Worm (Caenorhabditis elegans): ENCODE results near the gene brc-2.

brc-2 gene

DNA sequence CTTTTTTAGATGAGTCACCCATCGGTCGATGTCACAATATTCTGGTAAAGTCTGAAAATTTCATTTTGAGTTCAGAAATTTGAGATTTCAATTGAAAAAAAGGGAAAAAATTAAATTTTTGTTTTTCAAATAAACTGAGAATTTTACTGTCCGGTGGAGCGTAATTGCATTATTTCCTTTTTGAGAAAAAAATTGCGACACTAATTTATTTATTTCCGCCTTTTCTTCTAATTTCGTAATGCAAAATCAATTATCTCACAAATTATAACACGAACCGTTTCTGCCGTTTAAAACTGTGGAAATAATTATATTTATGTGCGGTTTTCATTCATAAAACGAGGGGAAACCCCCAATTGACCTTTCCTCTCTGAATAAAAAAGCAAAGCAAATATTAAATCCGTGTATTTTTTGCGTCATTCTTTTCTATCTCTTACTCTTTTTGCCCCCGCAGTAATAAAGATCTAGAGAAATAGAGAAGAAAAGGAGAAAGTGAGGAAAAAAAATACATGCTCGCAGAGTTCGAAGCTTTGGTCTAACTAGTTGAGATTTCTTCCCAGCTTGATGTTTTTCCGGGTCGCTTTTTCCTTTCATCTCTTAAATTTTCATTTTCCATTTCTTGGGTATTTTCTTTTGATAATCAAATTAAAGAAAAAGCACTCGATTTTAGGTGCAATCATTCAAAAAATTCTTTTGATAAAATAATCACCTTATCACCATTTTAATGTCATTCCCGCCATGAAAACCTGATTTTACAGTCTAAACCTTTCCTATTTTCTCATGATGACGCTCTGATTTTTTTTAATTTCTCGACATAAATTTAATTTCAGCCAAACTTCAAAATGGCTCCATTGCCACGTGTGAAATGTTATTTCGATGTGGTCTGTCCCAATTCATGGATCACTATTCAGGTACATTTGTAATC lies at the start of gene brc-2, which contains the start of gene T07E3.3:
brc-2 (minus strand) TSS at position 51 of the 922 bp plus-strand sequence.
T07E3.3 (plus strand) TSS at position 822 of the 922 bp plus-strand sequence.
- no peak for TF ChIP-seq unc-62 (GFP tag; optimal IDR thresholded peaks at IDR 0.05)

DNA sequence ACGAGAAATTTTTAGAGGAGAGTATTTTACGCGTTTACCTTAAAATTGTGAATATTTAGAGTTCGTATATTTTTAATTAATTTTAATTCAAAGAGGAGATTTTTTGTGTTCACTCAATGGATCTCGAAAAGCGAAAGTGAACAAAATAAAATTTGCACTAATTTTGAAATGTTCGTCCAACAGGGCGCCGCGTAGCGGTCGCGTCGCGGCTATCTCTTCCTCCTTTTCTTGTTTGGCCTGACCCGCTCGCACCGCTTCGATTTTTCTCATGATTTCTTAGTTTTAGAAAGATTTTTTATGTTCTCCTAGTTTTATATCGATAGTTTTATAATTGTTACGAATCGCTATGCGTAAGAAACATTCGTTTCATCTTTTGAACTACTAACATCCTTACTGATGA lies 48.5 kb upstream of the brc-2 start:
- no peak for TF ChIP-seq unc-62 (GFP tag; optimal IDR thresholded peaks at IDR 0.05)

DNA sequence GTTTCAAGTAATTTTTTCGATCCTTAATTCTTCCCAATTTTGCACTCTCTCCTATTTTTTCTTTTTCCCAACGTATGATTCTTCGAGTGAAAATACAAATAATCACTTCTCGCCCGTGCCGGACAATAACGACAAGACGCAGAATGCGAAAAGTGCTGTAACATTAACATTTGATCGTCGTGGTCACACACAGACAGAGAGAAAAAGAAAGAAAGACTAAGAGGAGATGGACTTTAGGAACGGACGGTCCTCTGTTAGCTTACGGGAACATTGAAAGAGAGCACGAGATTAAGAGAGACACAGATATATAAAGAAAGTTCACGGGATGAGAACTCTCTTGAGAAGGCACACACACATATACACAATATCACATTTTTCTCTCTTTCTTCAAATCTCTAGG lies 45.0 kb upstream of the brc-2 start:
- TF ChIP-seq unc-62 (GFP tag; optimal IDR thresholded peaks at IDR 0.05), result no peak

DNA sequence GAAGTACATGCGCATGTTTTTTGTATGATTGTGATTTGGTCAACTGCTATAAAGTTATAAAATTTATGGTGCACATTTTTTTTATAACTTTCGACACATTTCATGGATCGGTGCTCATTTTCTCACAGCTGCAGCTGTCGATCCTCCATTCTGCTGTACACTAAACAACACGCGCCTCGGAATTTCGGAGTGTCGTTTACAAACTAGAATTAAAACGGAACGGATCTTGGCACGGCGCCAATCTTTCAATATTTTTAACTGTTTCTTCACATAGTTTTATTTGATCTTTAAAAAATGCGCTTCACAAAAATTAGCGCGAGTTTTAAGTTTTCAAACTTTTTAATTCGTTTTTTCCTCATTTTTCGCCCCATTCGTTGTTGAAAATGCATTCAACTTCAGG lies 43.5 kb upstream of the brc-2 start, which contains the start of gene let-711:
let-711 (plus strand) TSS at position 337 of the 400 bp plus-strand sequence.
- no peak for TF ChIP-seq unc-62 (GFP tag; optimal IDR thresholded peaks at IDR 0.05)

DNA sequence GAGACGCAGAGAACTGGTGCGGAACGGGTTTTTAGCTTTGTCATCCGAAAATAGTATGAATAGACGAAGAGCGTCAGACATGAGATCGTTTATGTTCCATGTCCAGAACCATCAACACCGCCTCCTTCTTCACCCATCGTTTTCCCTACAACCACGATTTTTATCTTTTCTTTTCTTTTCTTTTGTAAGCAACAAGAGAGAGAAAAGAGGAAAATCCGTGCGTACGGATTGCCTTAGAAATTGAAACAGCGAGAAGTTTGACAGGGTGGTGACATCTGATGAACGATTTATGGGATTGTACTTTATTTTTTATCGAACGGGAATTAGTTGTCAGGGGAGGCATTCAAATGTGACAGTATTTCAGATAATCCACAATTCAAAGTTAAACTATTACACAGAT lies 42.8 kb upstream of the brc-2 start, which contains the start of gene abu-13:
abu-13 (minus strand) TSS at position 152 of the 400 bp plus-strand sequence.
- TF ChIP-seq unc-62 (GFP tag; optimal IDR thresholded peaks at IDR 0.05), result no peak

DNA sequence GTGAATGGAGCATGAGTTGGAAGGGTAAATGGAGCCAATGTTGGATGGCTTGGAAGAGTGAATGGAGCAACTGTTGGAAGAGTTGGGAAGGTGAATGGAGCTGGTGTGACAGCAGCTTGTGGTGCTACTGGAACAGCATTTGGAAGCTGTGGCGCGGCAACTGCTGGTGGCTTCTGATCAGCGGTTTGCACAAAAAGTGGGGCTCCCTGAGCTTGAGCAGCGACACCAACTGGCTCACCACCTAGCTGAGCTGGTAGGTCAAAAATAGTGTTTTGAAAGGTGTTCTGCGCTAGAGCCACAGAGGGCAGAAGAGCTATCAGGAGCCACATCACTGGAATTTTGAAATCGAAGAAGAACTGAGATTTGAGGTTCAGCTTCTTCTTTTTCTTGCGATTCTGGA lies 42.4 kb upstream of the brc-2 start:
- TF ChIP-seq unc-62 (GFP tag; optimal IDR thresholded peaks at IDR 0.05), result no peak

DNA sequence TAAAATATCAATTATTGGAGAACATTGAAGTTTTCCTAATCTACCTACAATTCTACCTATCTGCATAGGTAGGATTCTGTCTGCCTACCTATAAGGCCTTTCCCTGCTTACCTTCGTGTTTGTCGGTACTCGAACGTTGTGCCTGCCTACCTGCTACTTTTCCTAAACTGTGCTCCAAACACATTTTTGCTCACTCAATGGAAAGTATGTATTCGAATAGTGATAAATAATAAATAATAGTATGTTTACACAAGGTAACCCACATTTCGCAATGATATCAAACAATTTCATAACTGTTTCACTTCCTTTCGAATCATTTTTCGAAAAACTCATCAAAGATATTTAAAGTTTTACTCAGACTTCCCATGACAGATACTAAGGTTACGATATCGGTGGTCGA lies 36.6 kb upstream of the brc-2 start, which contains the start of gene F57B9.3:
F57B9.3 (plus strand) TSS at position 301 of the 400 bp plus-strand sequence.
- TF ChIP-seq unc-62 (GFP tag; optimal IDR thresholded peaks at IDR 0.05), result no peak

DNA sequence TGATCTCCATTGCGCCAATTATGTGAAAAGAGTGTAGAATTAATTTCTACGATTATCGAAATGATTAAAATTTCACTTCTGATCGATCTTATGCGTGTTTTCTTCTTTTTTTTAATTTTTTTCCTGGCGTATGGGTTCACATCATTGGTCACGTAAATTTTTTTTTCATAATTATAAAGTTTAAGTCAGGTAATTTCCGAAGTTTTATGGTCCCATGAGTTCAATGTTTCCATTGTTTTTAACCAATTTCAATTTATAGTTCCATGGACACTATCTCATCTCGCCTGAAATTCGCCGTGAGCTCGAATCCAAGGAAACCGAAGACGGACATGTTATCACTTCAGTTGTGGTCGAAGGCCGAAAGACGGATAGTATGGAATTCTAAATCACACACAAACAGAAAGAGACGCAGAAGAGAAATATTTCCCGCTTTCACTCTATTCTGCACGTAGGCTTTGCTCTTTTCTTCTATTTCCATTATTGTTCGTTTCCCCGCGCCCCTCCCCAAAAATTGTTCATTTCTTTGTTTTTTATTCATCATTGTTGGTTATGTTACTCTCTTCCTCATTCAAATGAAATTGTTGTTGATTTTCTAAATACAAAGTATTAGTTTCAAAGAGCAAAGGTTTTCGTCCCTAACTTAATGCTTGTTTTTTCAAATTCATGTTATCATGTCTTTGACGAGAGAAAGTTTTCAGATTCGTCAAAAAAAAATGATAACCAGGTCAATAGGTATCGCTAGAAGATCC lies 32.5 kb upstream of the brc-2 start, which contains the start of the genes F57B9.8 and coq-2:
F57B9.8 (minus strand) TSS at position 51 of the 749 bp plus-strand sequence.
coq-2 (plus strand) TSS at position 699 of the 749 bp plus-strand sequence.
- no peak for TF ChIP-seq unc-62 (GFP tag; optimal IDR thresholded peaks at IDR 0.05)

DNA sequence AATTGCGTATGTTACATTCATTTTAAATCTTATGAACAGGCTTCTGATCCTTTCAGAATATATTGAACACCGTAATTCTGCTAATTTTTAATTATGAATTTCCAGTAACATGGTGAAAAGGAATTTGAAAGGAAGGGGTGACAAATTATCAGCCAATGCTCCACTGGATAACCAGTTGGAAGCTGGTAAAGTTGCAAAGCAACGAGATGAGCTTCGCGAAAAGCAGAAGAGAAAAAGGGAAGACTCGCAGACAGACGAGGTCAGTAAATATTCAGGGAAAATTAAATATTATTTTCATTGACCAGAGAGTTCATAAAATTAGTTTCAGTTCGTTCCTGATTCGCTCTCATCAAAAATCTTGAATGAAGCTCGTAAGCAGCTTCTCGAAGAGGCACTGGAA lies 29.0 kb upstream of the brc-2 start, which contains the start of gene byn-1:
byn-1 (plus strand) TSS at position 106 of the 400 bp plus-strand sequence.
- no peak for TF ChIP-seq unc-62 (GFP tag; optimal IDR thresholded peaks at IDR 0.05)

DNA sequence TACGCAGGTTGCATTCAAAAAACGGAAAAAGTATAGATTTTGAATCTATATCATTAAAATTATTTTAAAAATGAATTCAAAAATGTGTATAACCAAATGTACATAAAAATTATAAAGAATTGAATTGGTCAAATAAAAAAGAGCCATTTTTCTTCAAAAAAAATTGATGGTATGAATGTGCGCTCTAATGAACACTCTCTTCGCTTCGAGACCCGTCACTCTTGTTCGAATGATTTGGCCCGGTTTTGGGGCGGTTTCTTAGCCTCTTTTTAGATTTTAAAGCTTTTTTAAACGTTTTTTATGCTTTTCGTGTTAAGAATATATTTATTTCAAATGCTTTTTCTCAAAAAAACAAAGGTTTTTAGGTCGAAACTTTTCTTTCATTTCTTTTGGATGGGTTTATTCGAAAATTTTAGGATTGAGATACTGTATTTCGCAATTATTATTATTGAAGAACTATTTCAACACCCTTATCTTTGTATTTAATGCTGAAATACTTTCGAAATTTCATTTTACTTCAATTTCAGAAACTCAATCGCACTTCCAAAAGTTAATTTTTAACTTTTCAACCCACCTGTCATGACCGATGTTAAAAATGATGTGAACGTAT lies 26.8 kb upstream of the brc-2 start, which contains the start of gene inf-1:
inf-1 (plus strand) TSS at position 577 of the 610 bp plus-strand sequence.
- no peak for TF ChIP-seq unc-62 (GFP tag; optimal IDR thresholded peaks at IDR 0.05)

DNA sequence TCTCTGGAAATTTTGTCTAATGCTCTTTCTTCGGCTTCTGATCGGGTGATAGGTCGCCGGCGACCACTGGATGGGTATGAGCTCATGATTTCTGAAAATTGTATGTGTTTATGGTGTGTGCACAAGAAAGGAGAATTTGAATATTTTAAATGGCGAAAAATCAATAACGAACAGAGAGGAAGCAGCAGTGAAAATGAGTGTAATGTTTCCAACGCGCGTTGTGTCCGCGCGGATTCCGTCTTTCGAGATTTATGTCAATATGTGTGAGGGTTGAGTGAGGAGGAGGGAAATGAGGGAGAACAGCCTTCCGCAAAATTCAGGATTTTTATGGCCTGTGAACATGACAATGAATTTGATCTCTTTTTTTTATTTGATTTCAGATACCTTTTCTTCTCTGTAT lies 25.8 kb upstream of the brc-2 start, which contains the start of gene flap-1:
flap-1 (minus strand) TSS at position 101 of the 400 bp plus-strand sequence.
- no peak for TF ChIP-seq unc-62 (GFP tag; optimal IDR thresholded peaks at IDR 0.05)

DNA sequence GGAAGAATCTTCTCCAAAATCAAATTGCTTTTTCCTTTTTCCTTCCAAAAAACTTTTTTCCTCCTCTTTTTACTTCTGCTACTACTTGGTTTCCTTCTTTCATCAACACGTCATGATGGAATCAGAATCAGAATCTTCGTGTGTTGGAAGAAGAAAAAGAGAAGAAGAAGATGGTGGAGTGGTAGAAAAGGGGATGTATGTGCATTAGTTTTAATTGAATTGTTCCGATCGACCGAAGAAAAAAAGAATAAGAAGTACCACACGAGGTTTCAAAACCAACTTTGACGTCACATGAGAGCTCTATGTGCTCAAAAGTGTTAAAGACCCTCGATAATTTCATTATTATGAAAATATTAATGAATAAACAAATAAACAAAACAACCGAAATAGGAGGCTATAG lies 11.9 kb upstream of the brc-2 start:
- TF ChIP-seq unc-62 (GFP tag; optimal IDR thresholded peaks at IDR 0.05), result no peak

DNA sequence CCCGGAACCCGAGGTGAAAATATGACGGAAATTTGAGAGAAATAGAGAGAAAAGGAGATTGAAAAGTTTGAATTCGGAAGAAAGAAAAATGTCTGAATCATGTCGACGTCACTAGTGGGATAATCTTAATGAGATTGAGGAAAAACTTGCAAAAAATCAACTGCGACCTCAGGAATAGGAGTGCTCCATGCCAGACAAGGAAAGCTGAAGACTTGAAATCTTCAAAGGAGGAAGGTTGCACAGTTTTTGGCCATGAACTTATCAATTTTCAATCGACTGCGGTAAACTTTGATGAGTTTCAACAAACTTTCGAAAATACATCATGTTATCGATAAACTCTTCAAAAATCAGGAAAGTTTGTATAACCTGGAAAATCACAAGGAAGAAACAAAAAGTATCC lies 9.5 kb upstream of the brc-2 start, which contains the start of gene pdf-1:
pdf-1 (minus strand) TSS at position 101 of the 400 bp plus-strand sequence.
- no peak for TF ChIP-seq unc-62 (GFP tag; optimal IDR thresholded peaks at IDR 0.05)

DNA sequence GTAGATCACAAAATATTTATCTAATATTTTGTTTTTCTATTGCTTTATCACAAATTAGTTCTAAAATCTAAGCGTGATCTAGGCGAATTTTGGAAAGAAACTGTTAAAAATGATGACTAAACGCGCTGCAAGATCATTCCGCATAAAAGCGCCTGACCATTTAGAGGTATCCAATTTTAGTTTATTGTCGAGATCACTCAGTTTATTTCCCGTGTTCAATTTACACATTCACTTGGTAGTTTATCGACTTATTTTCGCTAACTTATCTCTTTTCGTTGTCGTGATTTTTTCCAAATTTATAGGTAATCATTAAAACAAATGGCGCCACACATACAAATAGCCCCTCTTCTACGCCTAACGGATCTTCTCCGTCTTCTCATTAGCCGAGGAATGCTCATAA lies 3.5 kb upstream of the brc-2 start, which contains the start of gene T07E3.2:
T07E3.2 (plus strand) TSS at position 301 of the 400 bp plus-strand sequence.
- no peak for TF ChIP-seq unc-62 (GFP tag; optimal IDR thresholded peaks at IDR 0.05)

DNA sequence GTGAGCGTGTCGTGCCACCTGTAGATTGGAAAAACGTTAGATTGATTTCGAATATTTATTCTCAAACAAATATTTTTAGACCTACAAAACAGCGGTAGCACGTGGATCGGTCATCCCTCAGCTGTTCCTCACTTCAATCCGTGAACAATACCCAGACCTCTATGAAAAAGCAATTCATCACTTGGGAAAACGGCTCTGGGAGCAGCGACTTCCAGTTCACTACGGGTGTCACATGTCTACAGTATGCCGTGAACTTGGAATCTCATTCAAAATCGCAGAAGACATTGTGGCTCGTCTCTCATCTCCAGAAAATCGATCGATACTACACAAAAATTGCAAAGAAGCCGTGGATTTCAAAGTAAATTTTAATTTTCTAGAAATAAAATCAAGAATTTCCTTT lies 1.6 kb upstream of the brc-2 start:
- TF ChIP-seq unc-62 (GFP tag; optimal IDR thresholded peaks at IDR 0.05), result no peak

All from whole organism, dauer.